Worm (Caenorhabditis elegans) whole organism, young adult: Measurements from ENCODE around the gene irld-2.

Source experiments
- B0035.1 ChIP-seq: sonication (generic microtip); optimal IDR thresholded peaks from 2 replicates; lab custom pipeline; 2016; ENCODE audit warnings: missing genetic modification characterization, mild to moderate bottlenecking, missing compliant biosample characterization, missing genotype, missing genetic modification reagents
- B0261.1 ChIP-seq: sonication (generic microtip); optimal IDR thresholded peaks from 2 replicates; lab custom pipeline; 2016; ENCODE audit warnings: mild to moderate bottlenecking, missing genetic modification characterization, moderate library complexity, missing compliant biosample characterization
- C06A6.2 ChIP-seq: fragments of 200-800 bp; sonication (Bioruptor generic); conservative IDR thresholded peaks from 2 replicates; pipeline ENCODE4 v1.3.6; 2022; ENCODE audit warnings: missing genetic modification characterization, missing compliant biosample characterization
- F22D6.2 ChIP-seq: sonication (generic microtip); optimal IDR thresholded peaks from 2 replicates; lab custom pipeline; 2016; ENCODE audit warnings: mild to moderate bottlenecking, missing genetic modification characterization, missing compliant biosample characterization
- F52B5.7 ChIP-seq: sonication (generic microtip); optimal IDR thresholded peaks from 2 replicates; lab custom pipeline; 2016; ENCODE audit warnings: mild to moderate bottlenecking, missing genetic modification characterization, missing compliant biosample characterization
- F57A8.1 ChIP-seq: fragments of 200-800 bp; sonication (Bioruptor generic); optimal IDR thresholded peaks from 2 replicates; lab custom pipeline; 2018; ENCODE audit warnings: mild to moderate bottlenecking, missing genetic modification characterization, moderate library complexity, missing compliant biosample characterization
- F57C9.4 ChIP-seq: sonication (generic microtip); optimal IDR thresholded peaks from 2 replicates; lab custom pipeline; 2017; ENCODE audit warnings: mild to moderate bottlenecking, missing genetic modification characterization, missing compliant biosample characterization
- ZK185.1 ChIP-seq: sonication (generic microtip); optimal IDR thresholded peaks from 2 replicates; lab custom pipeline; 2016; ENCODE audit warnings: mild to moderate bottlenecking, missing genetic modification characterization, missing compliant biosample characterization; ENCODE audit not compliant: poor library complexity, severe bottlenecking
- bed-2 ChIP-seq: fragments of 200-800 bp; sonication (Bioruptor generic); IDR thresholded peaks from 2 replicates; pipeline ENCODE4 v1.3.6; 2022; ENCODE audit warnings: missing genetic modification reagents, missing genetic modification characterization, missing compliant biosample characterization
- ccch-3 ChIP-seq: fragments of 200-800 bp; sonication (Bioruptor generic); optimal IDR thresholded peaks from 2 replicates; lab custom pipeline; 2018; ENCODE audit warnings: mild to moderate bottlenecking, missing genetic modification characterization, missing compliant biosample characterization
- cebp-1 ChIP-seq, 2 experiments: fragments of 200-800 bp in 1 of 2; sonication (Bioruptor generic) in 1 of 2; sonication (generic microtip) in 1 of 2; IDR thresholded peaks in 1 of 2; optimal IDR thresholded peaks in 1 of 2; 2 replicates each; pipeline versions ENCODE4 v1.3.6 to Lab custom; 2017 to 2022; ENCODE audit warnings: missing compliant biosample characterization in 2 of 2, missing genetic modification characterization in 2 of 2, mild to moderate bottlenecking in 1 of 2, missing genetic modification reagents in 1 of 2, moderate library complexity in 1 of 2
- ceh-40 ChIP-seq: fragments of 200-800 bp; sonication (Bioruptor generic); IDR thresholded peaks from 2 replicates; pipeline ENCODE4 v1.3.6; 2022; ENCODE audit warnings: missing genetic modification characterization, missing compliant biosample characterization
- die-1 ChIP-seq: sonication (generic microtip); optimal IDR thresholded peaks from 2 replicates; lab custom pipeline; 2016; ENCODE audit warnings: missing genotype, mild to moderate bottlenecking, missing genetic modification characterization, missing compliant biosample characterization
- dox-1 ChIP-seq: fragments of 200-800 bp; sonication (Bioruptor generic); IDR thresholded peaks from 2 replicates; pipeline ENCODE4 v1.3.6; 2022; ENCODE audit warnings: missing genetic modification reagents, missing genetic modification characterization, missing compliant biosample characterization
- efl-1 ChIP-seq: fragments of 150-350 bp; optimal IDR thresholded peaks from 2 replicates; lab custom pipeline; 2014; ENCODE audit warnings: missing biosample characterization, missing genetic modification reagents, missing genetic modification characterization
- fkh-3 ChIP-seq: sonication (generic microtip); optimal IDR thresholded peaks from 2 replicates; lab custom pipeline; 2016; ENCODE audit warnings: mild to moderate bottlenecking, missing genetic modification characterization, missing compliant biosample characterization
- hmg-1.2 ChIP-seq: fragments of 200-800 bp; sonication (Bioruptor generic); IDR thresholded peaks from 2 replicates; pipeline ENCODE4 v1.3.6; 2022; ENCODE audit warnings: missing genetic modification reagents, missing genetic modification characterization, missing compliant biosample characterization
- hmg-20 ChIP-seq: fragments of 200-800 bp; sonication (Bioruptor generic); IDR thresholded peaks from 2 replicates; pipeline ENCODE4 v1.3.6; 2022; ENCODE audit warnings: missing genetic modification reagents, missing genetic modification characterization, missing compliant biosample characterization
- hsf-1 ChIP-seq: fragments of 200-800 bp; sonication (Bioruptor generic); IDR thresholded peaks from 2 replicates; pipeline ENCODE4 v1.3.6; 2022; ENCODE audit warnings: missing genetic modification reagents, missing genetic modification characterization, missing compliant biosample characterization
- lag-1 ChIP-seq: fragments of 200-800 bp; sonication (Bioruptor generic); IDR thresholded peaks from 2 replicates; pipeline ENCODE4 v1.3.6; 2022; ENCODE audit warnings: missing genetic modification reagents, missing genetic modification characterization, missing compliant biosample characterization
- lin-35 ChIP-seq, 3 experiments: fragments of 150-350 bp in 2 of 3; sonication (generic microtip) in 1 of 3; optimal IDR thresholded peaks; 2 replicates each; lab custom pipeline; 2014 to 2018; ENCODE audit warnings: missing biosample characterization in 3 of 3, missing genetic modification characterization in 3 of 3, missing genetic modification reagents in 3 of 3
- lin-40 ChIP-seq: sonication (generic microtip); optimal IDR thresholded peaks from 2 replicates; lab custom pipeline; 2016; ENCODE audit warnings: missing genetic modification characterization, mild to moderate bottlenecking, missing compliant biosample characterization, missing genotype, missing genetic modification reagents
- lin-54 ChIP-seq: fragments of 200-800 bp; sonication (Bioruptor generic); optimal IDR thresholded peaks from 2 replicates; lab custom pipeline; 2018; ENCODE audit warnings: mild to moderate bottlenecking, missing genetic modification characterization, missing compliant biosample characterization
- lsl-1 ChIP-seq: fragments of 200-800 bp; sonication (Bioruptor generic); optimal IDR thresholded peaks from 2 replicates; lab custom pipeline; 2018; ENCODE audit warnings: mild to moderate bottlenecking, missing genetic modification characterization, moderate library complexity, missing compliant biosample characterization
- lsy-27 ChIP-seq: sonication (generic microtip); optimal IDR thresholded peaks from 2 replicates; lab custom pipeline; 2017; ENCODE audit warnings: missing genetic modification characterization, mild to moderate bottlenecking, missing compliant biosample characterization, antibody characterized with exemption, missing genotype, borderline replicate concordance; ENCODE audit not compliant: insufficient read depth
- madf-10 ChIP-seq: sonication (generic microtip); optimal IDR thresholded peaks from 2 replicates; lab custom pipeline; 2016; ENCODE audit warnings: mild to moderate bottlenecking, missing genetic modification characterization, missing compliant biosample characterization
- mcd-1 ChIP-seq: fragments of 200-800 bp; sonication (Bioruptor generic); IDR thresholded peaks from 2 replicates; pipeline ENCODE4 v1.3.6; 2022; ENCODE audit warnings: missing genetic modification reagents, missing genetic modification characterization, missing compliant biosample characterization
- nfya-1 ChIP-seq: sonication (generic microtip); optimal IDR thresholded peaks from 2 replicates; lab custom pipeline; 2017; ENCODE audit warnings: antibody characterized with exemption, missing compliant biosample characterization, missing genetic modification characterization, borderline replicate concordance; ENCODE audit not compliant: insufficient read depth
- nfyb-1 ChIP-seq: fragments of 200-800 bp; sonication (Bioruptor generic); IDR thresholded peaks from 2 replicates; pipeline ENCODE4 v1.3.6; 2022; ENCODE audit warnings: missing genetic modification reagents, missing genetic modification characterization, missing compliant biosample characterization
- nhr-120 ChIP-seq: fragments of 200-800 bp; sonication (Bioruptor generic); IDR thresholded peaks from 2 replicates; pipeline ENCODE4 v1.3.6; 2022; ENCODE audit warnings: missing genetic modification characterization, missing compliant biosample characterization
- nhr-27 ChIP-seq: fragments of 200-800 bp; sonication (Bioruptor generic); optimal IDR thresholded peaks from 2 replicates; lab custom pipeline; 2018; ENCODE audit warnings: mild to moderate bottlenecking, missing genetic modification characterization, moderate library complexity, missing compliant biosample characterization
- pha-4 ChIP-seq: fragments of 150-350 bp; sonication (generic microtip); optimal IDR thresholded peaks from 2 replicates; lab custom pipeline; 2014; ENCODE audit warnings: missing biosample characterization, missing genetic modification reagents, missing genetic modification characterization
- rec-8 ChIP-seq, 2 experiments: sonication (generic microtip); optimal IDR thresholded peaks; 2 replicates each; lab custom pipeline; 2016; ENCODE audit warnings: mild to moderate bottlenecking in 2 of 2, missing genetic modification characterization in 2 of 2, missing genetic modification reagents in 2 of 2, missing genotype in 2 of 2, missing biosample characterization in 1 of 2, missing compliant biosample characterization in 1 of 2, moderate library complexity in 1 of 2
- sdz-38 ChIP-seq: sonication (generic microtip); optimal IDR thresholded peaks from 2 replicates; lab custom pipeline; 2016; ENCODE audit warnings: missing genotype, missing genetic modification characterization, missing compliant biosample characterization
- snpc-4 ChIP-seq, 5 experiments: fragments of 150-350 bp in 1 of 5; sonication (generic microtip) in 4 of 5; optimal IDR thresholded peaks; 2 replicates each; lab custom pipeline; 2014 to 2018; ENCODE audit warnings: missing genetic modification characterization in 5 of 5, missing biosample characterization in 3 of 5, antibody characterized with exemption in 2 of 5, mild to moderate bottlenecking in 2 of 5, missing compliant biosample characterization in 2 of 5, missing genotype in 2 of 5, moderate library complexity in 2 of 5, missing genetic modification reagents in 1 of 5
- somi-1 ChIP-seq: fragments of 200-800 bp; sonication (Bioruptor generic); optimal IDR thresholded peaks from 2 replicates; lab custom pipeline; 2018; ENCODE audit warnings: mild to moderate bottlenecking, missing genetic modification characterization, missing compliant biosample characterization
- tbp1 ChIP-seq: fragments of 200-800 bp; sonication (Bioruptor generic); optimal IDR thresholded peaks from 2 replicates; lab custom pipeline; 2018; ENCODE audit warnings: mild to moderate bottlenecking, missing genetic modification characterization, missing compliant biosample characterization
- tbx-9 ChIP-seq: sonication (generic microtip); optimal IDR thresholded peaks from 2 replicates; lab custom pipeline; 2016; ENCODE audit warnings: borderline replicate concordance, missing genetic modification characterization, inconsistent platforms, missing compliant biosample characterization
- unc-130 ChIP-seq: sonication (generic microtip); optimal IDR thresholded peaks from 2 replicates; lab custom pipeline; 2016; ENCODE audit warnings: missing genetic modification reagents, missing genetic modification characterization, missing compliant biosample characterization
- xnd-1 ChIP-seq: sonication (generic microtip); optimal IDR thresholded peaks from 2 replicates; lab custom pipeline; 2016; ENCODE audit warnings: missing genotype, missing genetic modification reagents, missing genetic modification characterization, missing compliant biosample characterization
- ztf-22 ChIP-seq: fragments of 200-800 bp; sonication (Bioruptor generic); optimal IDR thresholded peaks from 2 replicates; lab custom pipeline; 2018; ENCODE audit warnings: mild to moderate bottlenecking, missing genetic modification characterization, moderate library complexity, missing compliant biosample characterization
- ztf-26 ChIP-seq: sonication (generic microtip); optimal IDR thresholded peaks from 2 replicates; lab custom pipeline; 2017; ENCODE audit warnings: missing genetic modification characterization, missing compliant biosample characterization
- ztf-28 ChIP-seq: fragments of 200-800 bp; sonication (Bioruptor generic); IDR thresholded peaks from 2 replicates; pipeline ENCODE4 v1.3.6; 2022; ENCODE audit warnings: missing genetic modification reagents, missing genetic modification characterization, missing compliant biosample characterization
- ztf-3 ChIP-seq: fragments of 200-800 bp; sonication (Bioruptor generic); optimal IDR thresholded peaks from 2 replicates; lab custom pipeline; 2018; ENCODE audit warnings: mild to moderate bottlenecking, missing genetic modification characterization, missing compliant biosample characterization

The irld-2 gene

ce11 chrX:13358573-13358972 is 36.3 kb downstream of the irld-2 start (continued):
- TF ChIP-seq sdz-38 (tag; lab: Kevin White, UChicago) (no peak), F52B5.7 (tag; lab: Kevin White, UChicago) (no peak), nfya-1 (tag; lab: Kevin White, UChicago) (no peak), F22D6.2 (tag; lab: Kevin White, UChicago) (peak; percentile 84), nhr-27 (tag; lab: Kevin White, UChicago) (no peak), somi-1 (peak; percentile 86), cebp-1 (GFP tag; IDR thresholded peaks at IDR 0.05; lab: Robert Waterston, UW) (0 out of 2 replicates have a peak, but pooled peaks have one; percentile 17), cebp-1 (tag; optimal IDR thresholded peaks at IDR 0.05; lab: Kevin White, UChicago) (peak; percentile 78), nhr-120 (no peak), ztf-3 (no peak), lin-40 (tag; lab: Kevin White, UChicago) (peak; percentile 86), hsf-1 (GFP tag; lab: Robert Waterston, UW) (no peak), F57C9.4 (tag; lab: Kevin White, UChicago) (no peak), tbp1 (peak; percentile 47), rec-8 (tag; optimal IDR thresholded peaks at IDR 0.05; lab: Kevin White, UChicago) (no peak), snpc-4 (GFP tag; optimal IDR thresholded peaks at IDR 0.05; lab: Kevin White, UChicago) (no peak), snpc-4 (tag; optimal IDR thresholded peaks at IDR 0.05; lab: Kevin White, UChicago) (peak in 3 of 4 experiments; percentile 7 to 55 (median 51)), mcd-1 (GFP tag; lab: Robert Waterston, UW) (peak; percentile 33; the same call in 1 of the 2 replicates), madf-10 (tag; lab: Kevin White, UChicago) (peak; percentile 48), xnd-1 (tag; lab: Kevin White, UChicago) (no peak), dox-1 (GFP tag; lab: Robert Waterston, UW) (peak; percentile 66)

ce11 chrX:13357673-13358072 is 37.2 kb downstream of the irld-2 start:
- TF ChIP-seq nfyb-1 (GFP tag; lab: Robert Waterston, UW), result no peak
- TF ChIP-seq lsy-27, result no peak
- no peak for TF ChIP-seq lin-54 (GFP tag; lab: Kevin White, UChicago)
- no peak for TF ChIP-seq tbx-9 (tag; lab: Kevin White, UChicago)
- no peak for TF ChIP-seq F57A8.1 (GFP tag; lab: Kevin White, UChicago)
- no peak for TF ChIP-seq ceh-40 (GFP tag; lab: Robert Waterston, UW)
- TF ChIP-seq ztf-28, result no peak
- no peak for TF ChIP-seq pha-4 (tag; lab: Kevin White, UChicago)
- no peak for TF ChIP-seq ccch-3 (GFP tag; lab: Kevin White, UChicago)
- no peak for TF ChIP-seq lin-35 (GFP tag; optimal IDR thresholded peaks at IDR 0.05; lab: Kevin White, UChicago)

ce11 chrX:13356469-13356868 is 38.4 kb downstream of the irld-2 start:
- TF ChIP-seq hmg-20 (GFP tag; lab: Robert Waterston, UW) (no peak), B0035.1 (no peak), bed-2 (GFP tag; lab: Robert Waterston, UW) (no peak), ztf-22 (GFP tag; lab: Kevin White, UChicago) (peak; percentile 53), die-1 (tag; lab: Kevin White, UChicago) (peak; percentile 75), cebp-1 (GFP tag; IDR thresholded peaks at IDR 0.05; lab: Robert Waterston, UW) (no peak), cebp-1 (tag; optimal IDR thresholded peaks at IDR 0.05; lab: Kevin White, UChicago) (peak; percentile 61), ceh-40 (GFP tag; lab: Robert Waterston, UW) (no peak; the same call in 1 of the 2 replicates), fkh-3 (tag; lab: Kevin White, UChicago) (no peak), C06A6.2 (GFP tag; lab: Robert Waterston, UW) (peak; percentile 53; the same call in 1 of the 2 replicates), lsl-1 (GFP tag; lab: Kevin White, UChicago) (no peak), B0261.1 (tag; lab: Kevin White, UChicago) (no peak), lag-1 (GFP tag; lab: Robert Waterston, UW) (no peak), efl-1 (GFP tag; lab: Kevin White, UChicago) (no peak), madf-10 (tag; lab: Kevin White, UChicago) (no peak), nhr-120 (no peak), dox-1 (GFP tag; lab: Robert Waterston, UW) (peak; percentile 47), ZK185.1 (tag; lab: Kevin White, UChicago) (peak; percentile 48), unc-130 (GFP tag; lab: Kevin White, UChicago) (no peak), hmg-1.2 (GFP tag; lab: Robert Waterston, UW) (no peak), ztf-26 (tag; lab: Kevin White, UChicago) (peak; percentile 90), xnd-1 (tag; lab: Kevin White, UChicago) (no peak)
